Worm (Caenorhabditis elegans) whole organism, midembryonic: ENCODE measurements around the gene pitr-2.
A peak's percentile ranks its signal among the peaks of the same experiment; 100 is the strongest.

Experiments
- T22C8.4 ChIP-seq: fragments of 200-800 bp; sonication (Bioruptor generic); IDR thresholded peaks from 2 replicates; pipeline ENCODE4 v1.3.6; 2022; ENCODE audit warnings: missing genetic modification characterization, missing compliant biosample characterization
- cog-1 ChIP-seq: sonication (generic microtip); optimal IDR thresholded peaks from 2 replicates; lab custom pipeline; 2016; ENCODE audit warnings: missing genetic modification characterization, missing compliant biosample characterization
- flt-1 ChIP-seq: fragments of 200-800 bp; sonication (Bioruptor generic); IDR thresholded peaks from 2 replicates; pipeline ENCODE4 v1.3.6; 2022; ENCODE audit warnings: missing genetic modification characterization, missing compliant biosample characterization
- klf-2 ChIP-seq: fragments of 200-800 bp; sonication (Bioruptor generic); conservative IDR thresholded peaks from 2 replicates; pipeline ENCODE4 v1.3.6; 2022; ENCODE audit warnings: missing genetic modification reagents, missing genetic modification characterization, missing compliant biosample characterization
- med-1 ChIP-seq: sonication (generic microtip); optimal IDR thresholded peaks from 2 replicates; lab custom pipeline; 2017; ENCODE audit warnings: missing genetic modification characterization, mild to moderate bottlenecking, missing compliant biosample characterization, antibody characterized with exemption, missing genetic modification reagents; ENCODE audit not compliant: insufficient read depth
- ref-1 ChIP-seq: fragments of 200-800 bp; sonication (Bioruptor generic); conservative IDR thresholded peaks from 2 replicates; pipeline ENCODE4 v1.3.6; 2022; ENCODE audit warnings: missing genetic modification reagents, missing genetic modification characterization, missing compliant biosample characterization
- tab-1 ChIP-seq: fragments of 200-800 bp; sonication (Bioruptor generic); IDR thresholded peaks from 2 replicates; pipeline ENCODE4 v1.3.6; 2022; ENCODE audit warnings: missing genetic modification characterization, missing compliant biosample characterization
- ztf-23 ChIP-seq: fragments of 200-800 bp; sonication (Bioruptor generic); IDR thresholded peaks from 2 replicates; pipeline ENCODE4 v1.3.6; 2022; ENCODE audit warnings: missing genetic modification reagents, missing genetic modification characterization, missing compliant biosample characterization
- ztf-29 ChIP-seq: fragments of 200-800 bp; sonication (Bioruptor generic); IDR thresholded peaks from 2 replicates; pipeline ENCODE4 v1.3.6; 2022; ENCODE audit warnings: missing genetic modification reagents, missing genetic modification characterization, missing compliant biosample characterization

The pitr-2 gene

DNA sequence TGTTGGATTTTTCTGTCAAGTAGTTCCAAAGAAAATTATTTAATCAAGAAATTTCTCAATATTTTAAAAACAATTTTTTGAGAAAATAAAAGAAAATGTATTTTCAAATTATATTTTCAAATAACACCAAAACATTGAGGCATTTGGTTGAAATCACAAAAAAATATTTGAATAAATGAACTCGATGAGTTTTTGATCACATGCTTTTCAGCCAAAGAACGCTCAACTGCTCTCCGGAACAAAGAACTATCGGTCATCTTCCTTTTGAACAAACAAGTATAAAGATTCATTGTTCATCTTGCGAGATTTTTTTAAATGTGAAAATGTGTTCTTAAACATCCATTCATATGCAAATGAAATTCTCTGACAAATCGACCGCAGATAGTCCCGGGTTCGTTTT, 42.5 kb downstream of the pitr-2 start:
- TF ChIP-seq ztf-29 (GFP tag; lab: Robert Waterston, UW) (no peak), ref-1 (GFP tag; lab: Robert Waterston, UW) (no peak), ztf-23 (GFP tag; lab: Robert Waterston, UW) (no peak), flt-1 (GFP tag; lab: Robert Waterston, UW) (no peak), cog-1 (tag; lab: Kevin White, UChicago) (no peak), tab-1 (GFP tag; lab: Robert Waterston, UW) (no peak), med-1 (no peak), klf-2 (GFP tag; lab: Robert Waterston, UW) (no peak), T22C8.4 (no peak)

DNA sequence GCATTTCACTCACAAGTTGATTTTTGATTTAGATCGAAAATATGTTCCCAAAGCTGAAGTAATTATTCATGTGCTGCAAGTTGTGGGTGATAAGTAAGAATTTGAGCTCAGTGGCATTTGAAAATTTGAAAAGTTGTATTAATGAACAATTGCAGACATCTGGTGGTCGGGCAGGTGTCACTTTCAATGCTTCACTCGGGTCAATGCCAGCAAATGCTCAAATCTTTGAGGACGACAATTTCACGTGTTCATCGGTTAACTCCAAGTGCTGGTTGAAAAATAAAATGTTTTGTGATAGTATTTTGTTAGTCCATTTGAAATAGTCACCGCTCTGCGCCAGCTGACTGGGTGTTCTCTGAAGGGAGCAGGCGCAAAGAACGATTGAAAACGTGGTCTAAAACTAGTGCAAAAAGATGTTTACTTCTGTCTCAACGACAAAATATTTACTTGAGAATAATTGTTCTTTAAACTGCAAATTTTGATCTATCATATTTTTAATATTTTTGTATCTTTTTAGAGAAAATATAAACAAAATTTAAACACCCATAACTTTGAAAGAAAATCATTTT, 43.4 kb downstream of the pitr-2 start:
- TF ChIP-seq med-1: no peak
- TF ChIP-seq ref-1 (GFP tag; lab: Robert Waterston, UW): no peak
- TF ChIP-seq flt-1 (GFP tag; lab: Robert Waterston, UW): no peak
- no peak for TF ChIP-seq ztf-29 (GFP tag; lab: Robert Waterston, UW)
- TF ChIP-seq klf-2 (GFP tag; lab: Robert Waterston, UW): no peak
- TF ChIP-seq tab-1 (GFP tag; lab: Robert Waterston, UW): no peak
- no peak for TF ChIP-seq cog-1 (tag; lab: Kevin White, UChicago)
- no peak for TF ChIP-seq ztf-23 (GFP tag; lab: Robert Waterston, UW)

DNA sequence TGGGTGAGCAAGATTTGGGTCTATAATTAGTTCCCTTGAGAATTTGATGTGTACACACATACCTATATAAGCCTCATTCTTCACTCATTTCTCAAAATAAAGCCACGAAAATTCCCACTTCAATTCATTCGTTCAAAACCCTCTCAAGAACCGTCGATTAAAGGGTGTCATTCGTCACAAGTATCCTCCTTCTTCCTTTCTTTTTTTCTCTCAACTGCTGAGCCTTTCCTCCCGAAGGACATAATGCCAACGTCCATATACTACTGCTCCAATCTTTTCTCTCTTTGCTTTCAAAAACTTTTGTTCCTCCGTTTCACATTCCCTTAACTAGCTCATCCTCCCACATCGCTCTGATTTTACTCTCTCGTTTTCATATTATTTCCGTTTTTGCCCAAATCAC, 45.3 kb downstream of the pitr-2 start, which contains the start of gene T27E4.1:
Gene T27E4.1, plus strand, starts transcription at position 137 of the 400 bp plus-strand sequence.
- no peak for TF ChIP-seq flt-1 (GFP tag; lab: Robert Waterston, UW)
- TF ChIP-seq ref-1 (GFP tag; lab: Robert Waterston, UW): no peak
- no peak for TF ChIP-seq T22C8.4
- no peak for TF ChIP-seq tab-1 (GFP tag; lab: Robert Waterston, UW)

DNA sequence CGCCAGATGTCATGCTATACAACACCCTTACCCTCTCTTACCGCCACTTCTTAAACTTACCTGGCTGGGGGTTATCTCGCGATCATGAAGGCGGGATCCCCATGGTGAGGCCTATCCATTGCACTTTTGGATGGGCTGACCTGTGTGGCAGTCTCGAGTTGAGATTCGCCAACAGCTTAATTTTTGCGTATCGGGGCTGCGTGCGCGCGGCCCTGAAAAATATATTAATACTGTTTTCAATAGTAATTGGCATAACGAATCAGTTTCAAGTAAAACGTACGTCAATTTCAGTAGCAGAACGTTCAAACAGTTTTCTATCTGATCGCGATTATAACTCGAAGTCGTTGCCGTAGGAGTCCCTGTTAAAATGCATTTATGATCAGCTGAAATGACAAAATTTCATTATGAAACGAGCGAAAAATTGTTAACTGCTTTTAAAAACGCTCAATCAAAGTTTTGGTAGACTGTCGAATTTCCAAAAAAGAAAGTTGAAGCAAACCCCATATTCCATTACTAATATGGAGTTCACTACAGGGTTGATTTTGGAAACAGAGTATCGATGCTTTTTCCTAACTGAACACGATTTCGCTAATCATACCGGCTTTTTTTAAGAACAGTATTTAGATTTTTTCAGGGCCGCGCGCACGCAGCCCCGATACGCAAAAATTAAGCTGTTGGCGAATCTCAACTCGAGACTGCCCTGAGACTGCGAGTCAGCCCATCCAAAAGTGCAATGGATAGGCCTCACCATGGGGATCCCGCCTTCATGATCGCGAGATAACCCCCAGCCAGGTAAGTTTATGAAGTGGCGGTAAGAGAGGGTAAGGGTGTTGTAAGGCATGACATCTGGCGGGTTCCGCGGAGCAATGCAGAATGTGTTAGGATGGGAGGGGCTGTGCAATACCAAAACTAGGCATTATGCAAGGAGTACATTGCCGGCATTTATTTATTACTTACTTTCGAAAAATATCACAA, 46.4 kb downstream of the pitr-2 start:
- TF ChIP-seq tab-1 (GFP tag; lab: Robert Waterston, UW): 0 out of 2 replicates have a peak, but pooled peaks have one; percentile 8

DNA sequence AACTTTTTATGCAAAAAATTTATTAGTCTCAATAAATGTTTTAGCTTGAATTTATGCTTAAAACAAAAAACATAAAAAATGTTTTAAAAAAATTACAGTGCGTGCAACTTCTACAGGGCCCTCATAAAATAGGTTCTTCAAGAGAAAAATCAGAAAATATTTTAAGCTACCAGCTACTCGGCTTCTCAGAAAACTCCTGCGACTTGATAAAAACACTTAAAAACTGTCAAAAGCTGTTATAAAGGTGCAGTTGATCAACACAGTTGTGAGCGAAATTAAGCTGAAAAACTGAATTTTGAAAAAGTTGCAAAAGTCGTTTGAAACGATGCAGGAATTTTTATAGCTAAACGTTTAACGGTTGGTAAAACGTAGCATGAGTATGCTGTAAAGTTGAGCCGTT, 48.8 kb downstream of the pitr-2 start:
- TF ChIP-seq ztf-23 (GFP tag; lab: Robert Waterston, UW) (0 out of 2 replicates have a peak, but pooled peaks have one; percentile 7), flt-1 (GFP tag; lab: Robert Waterston, UW) (peak; percentile 42; the same call in 1 of the 2 replicates), cog-1 (tag; lab: Kevin White, UChicago) (no peak)

DNA sequence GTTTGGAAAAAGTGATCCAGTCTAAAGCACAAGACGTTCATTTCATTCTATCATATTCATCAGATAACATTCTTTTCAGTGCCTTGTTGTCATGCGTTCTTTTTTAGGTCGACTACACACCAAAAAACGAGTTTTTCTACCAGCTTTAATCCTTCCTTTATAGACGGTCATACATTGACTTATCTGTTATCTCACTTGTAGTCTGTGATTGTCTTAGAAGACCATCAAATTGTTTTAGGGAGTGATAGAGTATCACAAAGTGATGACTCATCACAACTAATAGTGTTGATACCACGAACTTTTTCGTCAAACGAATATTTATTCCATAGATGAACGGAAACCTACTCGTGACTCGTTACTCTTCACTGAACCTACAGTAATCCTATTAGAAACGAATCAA, 51.7 kb downstream of the pitr-2 start:
- TF ChIP-seq med-1: no peak
- no peak for TF ChIP-seq T22C8.4
- TF ChIP-seq ztf-29 (GFP tag; lab: Robert Waterston, UW): no peak
- no peak for TF ChIP-seq tab-1 (GFP tag; lab: Robert Waterston, UW)
- TF ChIP-seq ref-1 (GFP tag; lab: Robert Waterston, UW): no peak
- TF ChIP-seq klf-2 (GFP tag; lab: Robert Waterston, UW): no peak
- no peak for TF ChIP-seq flt-1 (GFP tag; lab: Robert Waterston, UW)
- TF ChIP-seq cog-1 (tag; lab: Kevin White, UChicago): no peak
- TF ChIP-seq ztf-23 (GFP tag; lab: Robert Waterston, UW): no peak
